ENCODE assay signal across 3 fruit fly cellular contexts in genomic region chrX:18797567-18797966, dm6.
TF ChIP-seq lines count a peak whose summit lies in the region.

bnb (minus strand) TSS chrX:18797687.

- TF ChIP-seq CTCF in whole organism, embryonic (GFP tag; optimal IDR thresholded peaks at IDR 0.05; lab: Kevin White, UChicago) = no peak

TF ChIP-seq in whole organism, embryonic, 481 proteins besides CTCF, POLR2A, EP300 and RAD21:
- peak; percentile 26 for TF ChIP-seq Med (GFP tag; lab: Kevin White, UChicago)
- no peak for TF ChIP-seq Oli (tag; optimal IDR thresholded peaks at IDR 0.05; lab: Kevin White, UChicago)
- peak; percentile 79 for TF ChIP-seq Adf1 (GFP tag; IDR thresholded peaks at IDR 0.05; lab: Robert Waterston, UW)
- TF ChIP-seq sna (GFP tag; IDR thresholded peaks at IDR 0.05; lab: Robert Waterston, UW; ENCODE audit: partially characterized antibody) = no peak
- TF ChIP-seq CG11504 (tag; optimal IDR thresholded peaks at IDR 0.05; lab: Kevin White, UChicago) = no peak
- TF ChIP-seq trh (GFP tag; optimal IDR thresholded peaks at IDR 0.05; lab: Kevin White, UChicago) = no peak
- TF ChIP-seq gro (GFP tag; optimal IDR thresholded peaks at IDR 0.05; lab: Kevin White, UChicago) = no peak
- TF ChIP-seq Deaf1 (tag; optimal IDR thresholded peaks at IDR 0.05; lab: Kevin White, UChicago) = peak; percentile 89
- no peak for TF ChIP-seq ewg (GFP tag; optimal IDR thresholded peaks at IDR 0.05; lab: Kevin White, UChicago)
TF ChIP-seq in whole organism, embryonic: peak in this region for 3.

TF ChIP-seq in whole organism, prepupa, 60 proteins besides CTCF, POLR2A, EP300 and RAD21:
- TF ChIP-seq Eip78C (GFP tag; lab: Kevin White, UChicago) = peak; percentile 27
- peak in 1 of 2 experiments; percentile 14 for TF ChIP-seq ss (GFP tag; optimal IDR thresholded peaks at IDR 0.05; lab: Kevin White, UChicago)
- TF ChIP-seq Met (GFP tag; optimal IDR thresholded peaks at IDR 0.05; lab: Kevin White, UChicago) = no peak
- peak; percentile 3 for TF ChIP-seq CG9139 (GFP tag; optimal IDR thresholded peaks at IDR 0.05; lab: Kevin White, UChicago)

TF ChIP-seq in whole organism, pupa, 21 proteins besides CTCF, POLR2A, EP300 and RAD21:
- TF ChIP-seq CG4496 (GFP tag; IDR thresholded peaks at IDR 0.05; lab: Robert Waterston, UW) = 0 out of 3 replicates have a peak, but pooled peaks have one; percentile 24
- TF ChIP-seq CG8159 (tag; optimal IDR thresholded peaks at IDR 0.05; lab: Kevin White, UChicago) = no peak
- TF ChIP-seq CG13204 (GFP tag; optimal IDR thresholded peaks at IDR 0.05; lab: Kevin White, UChicago) = peak; percentile 66
